Fruit fly (Drosophila melanogaster): ENCODE results near the gene CG11504.

Gene CG11504

dm6 chr3R:30043139-30043744 lies 45.5 kb downstream of the CG11504 start, which contains the start of gene Sry-delta (continued):
- TF ChIP-seq Antp (GFP tag; optimal IDR thresholded peaks at IDR 0.05): peak; percentile 92
- no peak for TF ChIP-seq Hand (GFP tag; optimal IDR thresholded peaks at IDR 0.05)
- peak; percentile 67 for TF ChIP-seq CG10462 (GFP tag; optimal IDR thresholded peaks at IDR 0.05)
- TF ChIP-seq Pdp1 (GFP tag; optimal IDR thresholded peaks at IDR 0.05): peak; percentile 85 to 96
- peak; percentile 84 for TF ChIP-seq CG11247 (GFP tag; IDR thresholded peaks at IDR 0.05)
- no peak for TF ChIP-seq C15 (GFP tag; IDR thresholded peaks at IDR 0.05)
- peak; percentile 61; the same call in 1 of the 2 replicates for TF ChIP-seq CG14014 (GFP tag; IDR thresholded peaks at IDR 0.05)
- TF ChIP-seq run (tag; optimal IDR thresholded peaks at IDR 0.05): no peak
- TF ChIP-seq hbn (GFP tag; IDR thresholded peaks at IDR 0.05; ENCODE audit: partially characterized antibody): peak; percentile 71
- TF ChIP-seq Hsf (GFP tag; optimal IDR thresholded peaks at IDR 0.05): peak; percentile 87
- peak; percentile 73 for TF ChIP-seq CG17359 (tag; optimal IDR thresholded peaks at IDR 0.05)
- TF ChIP-seq pb (GFP tag; optimal IDR thresholded peaks at IDR 0.05): no peak
- peak; percentile 56 for TF ChIP-seq CG8388 (GFP tag; optimal IDR thresholded peaks at IDR 0.05)
- no peak for TF ChIP-seq toy (GFP tag; IDR thresholded peaks at IDR 0.05)
- TF ChIP-seq z (GFP tag; IDR thresholded peaks at IDR 0.05): no peak
- peak; percentile 77 for TF ChIP-seq bbx (GFP tag; IDR thresholded peaks at IDR 0.05; ENCODE audit: partially characterized antibody)
- TF ChIP-seq CG4820 (GFP tag; optimal IDR thresholded peaks at IDR 0.05): peak; percentile 65
- peak; percentile 42; the same call in 1 of the 2 replicates for TF ChIP-seq Poxn (GFP tag; IDR thresholded peaks at IDR 0.05)
- peak; percentile 86 for TF ChIP-seq Ptx1 (GFP tag; IDR thresholded peaks at IDR 0.05)
- TF ChIP-seq D19B (GFP tag; optimal IDR thresholded peaks at IDR 0.05): no peak
- peak; percentile 64 for TF ChIP-seq Six4 (GFP tag; optimal IDR thresholded peaks at IDR 0.05)
- TF ChIP-seq slbo (GFP tag; IDR thresholded peaks at IDR 0.05): peak; percentile 94
- peak; percentile 85 for TF ChIP-seq CG9609 (GFP tag; optimal IDR thresholded peaks at IDR 0.05)
- TF ChIP-seq CG16779 (GFP tag; IDR thresholded peaks at IDR 0.05): peak; percentile 68
- no peak for TF ChIP-seq prd (optimal IDR thresholded peaks at IDR 0.05)
- TF ChIP-seq prd (GFP tag; IDR thresholded peaks at IDR 0.05): peak; percentile 83
- peak; percentile 70 for TF ChIP-seq CG8089 (GFP tag; optimal IDR thresholded peaks at IDR 0.05)
- no peak for TF ChIP-seq nau (GFP tag; optimal IDR thresholded peaks at IDR 0.05)
- peak; percentile 57 for TF ChIP-seq CG4328 (GFP tag; optimal IDR thresholded peaks at IDR 0.05)
- no peak for TF ChIP-seq Deaf1 (tag; optimal IDR thresholded peaks at IDR 0.05)
- peak; percentile 32 for TF ChIP-seq CG12299 (tag; optimal IDR thresholded peaks at IDR 0.05)
- no peak for TF ChIP-seq Hmx (GFP tag; optimal IDR thresholded peaks at IDR 0.05)
- TF ChIP-seq CG17361 (GFP tag; IDR thresholded peaks at IDR 0.05): peak; percentile 71
- TF ChIP-seq Myb (GFP tag; optimal IDR thresholded peaks at IDR 0.05): peak; percentile 70
- TF ChIP-seq Opbp (GFP tag; IDR thresholded peaks at IDR 0.05; ENCODE audit: partially characterized antibody): peak; percentile 87
- TF ChIP-seq sc (optimal IDR thresholded peaks at IDR 0.05): no peak
- TF ChIP-seq sc (GFP tag; optimal IDR thresholded peaks at IDR 0.05): peak; percentile 19
- TF ChIP-seq jing (GFP tag; optimal IDR thresholded peaks at IDR 0.05): no peak
- peak; percentile 77 for TF ChIP-seq Dref (GFP tag; IDR thresholded peaks at IDR 0.05)
- TF ChIP-seq maf-S (GFP tag; optimal IDR thresholded peaks at IDR 0.05): peak; percentile 86
- TF ChIP-seq Oli (tag; optimal IDR thresholded peaks at IDR 0.05): no peak
- peak; percentile 45 for TF ChIP-seq ab (GFP tag; optimal IDR thresholded peaks at IDR 0.05)
- TF ChIP-seq zfh2 (GFP tag; optimal IDR thresholded peaks at IDR 0.05): peak; percentile 95
- peak; percentile 92 for TF ChIP-seq CG9876 (GFP tag; optimal IDR thresholded peaks at IDR 0.05)
- TF ChIP-seq CG9932 (GFP tag; IDR thresholded peaks at IDR 0.05): peak; percentile 96
- TF ChIP-seq Max (GFP tag; optimal IDR thresholded peaks at IDR 0.05): peak; percentile 80
- peak; percentile 62; the same call in 1 of the 2 replicates for TF ChIP-seq Nf-YA (GFP tag; IDR thresholded peaks at IDR 0.05)
- peak; percentile 16 for TF ChIP-seq CTCF (GFP tag; optimal IDR thresholded peaks at IDR 0.05)
- TF ChIP-seq kah (GFP tag; optimal IDR thresholded peaks at IDR 0.05): peak; percentile 21
- peak; percentile 52 for TF ChIP-seq CG33557 (GFP tag; optimal IDR thresholded peaks at IDR 0.05)
- no peak for TF ChIP-seq usp (GFP tag; optimal IDR thresholded peaks at IDR 0.05)
- TF ChIP-seq chm (GFP tag; IDR thresholded peaks at IDR 0.05): peak; percentile 87
